Worm (Caenorhabditis elegans) whole organism, L2 larva: ENCODE measurements around the gene bcl-7.

ENCODE experiments used
- C34F6.9 ChIP-seq: fragments of 150-350 bp; optimal IDR thresholded peaks from 2 replicates; lab custom pipeline; 2014; ENCODE audit warnings: missing biosample characterization, missing genetic modification characterization
- F13H6.1 ChIP-seq: sonication (generic microtip); optimal IDR thresholded peaks from 2 replicates; lab custom pipeline; 2016; ENCODE audit warnings: missing genetic modification characterization, missing compliant biosample characterization
- R02D3.7 ChIP-seq: fragments of 150-350 bp; optimal IDR thresholded peaks from 2 replicates; lab custom pipeline; 2014; ENCODE audit warnings: missing biosample characterization, missing genetic modification characterization
- Y55F3AM.14 ChIP-seq: fragments of 200-800 bp; sonication (Bioruptor generic); optimal IDR thresholded peaks from 2 replicates; lab custom pipeline; 2018; ENCODE audit warnings: mild to moderate bottlenecking, missing genetic modification characterization, missing compliant biosample characterization
- ZK546.5 ChIP-seq: sonication (generic microtip); optimal IDR thresholded peaks from 2 replicates; lab custom pipeline; 2017; ENCODE audit warnings: missing biosample characterization, missing genetic modification characterization
- alr-1 ChIP-seq: fragments of 150-350 bp; optimal IDR thresholded peaks from 2 replicates; lab custom pipeline; 2014; ENCODE audit warnings: missing biosample characterization, missing genetic modification characterization
- aly-2 ChIP-seq: fragments of 150-350 bp; optimal IDR thresholded peaks from 2 replicates; lab custom pipeline; 2014; ENCODE audit warnings: missing biosample characterization, missing genetic modification characterization
- ama-1 ChIP-seq: fragments of 150-350 bp; optimal IDR thresholded peaks from 2 replicates; lab custom pipeline; 2018; ENCODE audit warnings: inconsistent platforms
- blmp-1 ChIP-seq: sonication (generic microtip); optimal IDR thresholded peaks from 2 replicates; lab custom pipeline; 2017; ENCODE audit warnings: missing genetic modification characterization, mild to moderate bottlenecking, missing compliant biosample characterization, antibody characterized with exemption, moderate library complexity; ENCODE audit not compliant: insufficient read depth
- ceh-16 ChIP-seq: fragments of 150-350 bp; optimal IDR thresholded peaks from 2 replicates; lab custom pipeline; 2014; ENCODE audit warnings: missing biosample characterization, missing genetic modification characterization
- crh-2 ChIP-seq: sonication (generic microtip); optimal IDR thresholded peaks from 2 replicates; lab custom pipeline; 2017; ENCODE audit warnings: missing biosample characterization, missing genetic modification characterization
- dmd-4 ChIP-seq: sonication (generic microtip); optimal IDR thresholded peaks from 2 replicates; lab custom pipeline; 2017; ENCODE audit warnings: missing biosample characterization, missing genetic modification characterization
- egl-27 ChIP-seq: sonication (generic microtip); optimal IDR thresholded peaks from 3 replicates; lab custom pipeline; 2017; ENCODE audit warnings: missing biosample characterization, missing genetic modification reagents, missing genetic modification characterization
- elt-1 ChIP-seq: fragments of 150-350 bp; optimal IDR thresholded peaks from 2 replicates; lab custom pipeline; 2014; ENCODE audit warnings: missing biosample characterization, missing genetic modification characterization
- elt-3 ChIP-seq: sonication (generic microtip); optimal IDR thresholded peaks from 2 replicates; lab custom pipeline; 2017; ENCODE audit warnings: missing biosample characterization, missing genetic modification characterization
- fos-1 ChIP-seq: fragments of 150-350 bp; optimal IDR thresholded peaks from 2 replicates; lab custom pipeline; 2014; ENCODE audit warnings: missing biosample characterization, missing genetic modification characterization
- gmeb-1 ChIP-seq: fragments of 150-350 bp; optimal IDR thresholded peaks from 2 replicates; lab custom pipeline; 2014; ENCODE audit warnings: missing biosample characterization, missing genetic modification characterization
- lin-11 ChIP-seq: fragments of 150-350 bp; sonication (generic microtip); optimal IDR thresholded peaks from 2 replicates; lab custom pipeline; 2014; ENCODE audit warnings: missing biosample characterization, missing genetic modification characterization, inconsistent platforms, mixed read lengths
- lin-39 ChIP-seq: fragments of 150-350 bp; optimal IDR thresholded peaks from 2 replicates; lab custom pipeline; 2014; ENCODE audit warnings: missing biosample characterization, missing genetic modification reagents, missing genetic modification characterization
- lsy-2 ChIP-seq, 2 experiments: fragments of 150-350 bp in 1 of 2; sonication (generic microtip) in 1 of 2; optimal IDR thresholded peaks; 2 replicates each; lab custom pipeline; 2014 to 2017; ENCODE audit warnings: missing biosample characterization in 2 of 2, missing genetic modification characterization in 2 of 2
- mab-5 ChIP-seq: fragments of 150-350 bp; optimal IDR thresholded peaks from 2 replicates; lab custom pipeline; 2014; ENCODE audit warnings: missing biosample characterization, missing genetic modification characterization
- mbf-1 ChIP-seq: sonication (generic microtip); optimal IDR thresholded peaks from 2 replicates; lab custom pipeline; 2017; ENCODE audit warnings: missing biosample characterization, missing genetic modification characterization
- mdl-1 ChIP-seq, 2 experiments: fragments of 150-350 bp in 1 of 2; sonication (generic microtip) in 1 of 2; optimal IDR thresholded peaks; 2 replicates each; lab custom pipeline; 2017; ENCODE audit warnings: missing biosample characterization in 2 of 2, missing genetic modification characterization in 2 of 2
- nhr-10 ChIP-seq: sonication (generic microtip); optimal IDR thresholded peaks from 2 replicates; lab custom pipeline; 2017; ENCODE audit warnings: missing biosample characterization, missing genetic modification characterization
- nhr-11 ChIP-seq: fragments of 150-350 bp; optimal IDR thresholded peaks from 2 replicates; lab custom pipeline; 2014; ENCODE audit warnings: missing biosample characterization, missing genetic modification characterization
- nhr-12 ChIP-seq: fragments of 150-350 bp; optimal IDR thresholded peaks from 2 replicates; lab custom pipeline; 2014; ENCODE audit warnings: missing biosample characterization, missing genetic modification characterization
- nhr-129 ChIP-seq: fragments of 150-350 bp; optimal IDR thresholded peaks from 2 replicates; lab custom pipeline; 2014; ENCODE audit warnings: missing biosample characterization, missing genetic modification characterization
- nhr-21 ChIP-seq: fragments of 150-350 bp; optimal IDR thresholded peaks from 2 replicates; lab custom pipeline; 2014; ENCODE audit warnings: missing biosample characterization, missing genetic modification characterization
- nhr-23 ChIP-seq: fragments of 150-350 bp; optimal IDR thresholded peaks from 2 replicates; lab custom pipeline; 2014; ENCODE audit warnings: missing biosample characterization, missing genetic modification reagents, missing genetic modification characterization
- nhr-237 ChIP-seq: fragments of 150-350 bp; optimal IDR thresholded peaks from 2 replicates; lab custom pipeline; 2014; ENCODE audit warnings: missing biosample characterization, missing genetic modification characterization
- nhr-25 ChIP-seq: fragments of 150-350 bp; sonication (generic microtip); optimal IDR thresholded peaks from 3 replicates; lab custom pipeline; 2014; ENCODE audit warnings: missing biosample characterization, missing genetic modification characterization
- nhr-6 ChIP-seq: fragments of 150-350 bp; optimal IDR thresholded peaks from 2 replicates; lab custom pipeline; 2014; ENCODE audit warnings: missing biosample characterization, missing genetic modification characterization
- nhr-77 ChIP-seq: fragments of 150-350 bp; optimal IDR thresholded peaks from 2 replicates; lab custom pipeline; 2014; ENCODE audit warnings: missing biosample characterization, missing genetic modification characterization
- peb-1 ChIP-seq: fragments of 150-350 bp; optimal IDR thresholded peaks from 2 replicates; lab custom pipeline; 2014; ENCODE audit warnings: missing biosample characterization, missing genetic modification characterization
- sem-4 ChIP-seq: fragments of 150-350 bp; optimal IDR thresholded peaks from 2 replicates; lab custom pipeline; 2014; ENCODE audit warnings: missing biosample characterization, missing genetic modification reagents, missing genetic modification characterization
- skn-1 ChIP-seq: sonication (generic microtip); optimal IDR thresholded peaks from 2 replicates; lab custom pipeline; 2017; ENCODE audit warnings: missing biosample characterization, missing genetic modification characterization
- sma-3 ChIP-seq: sonication (generic microtip); optimal IDR thresholded peaks from 2 replicates; lab custom pipeline; 2016; ENCODE audit warnings: missing genetic modification reagents, missing genetic modification characterization, missing compliant biosample characterization
- sma-9 ChIP-seq, 2 experiments: fragments of 150-350 bp in 1 of 2; sonication (generic microtip) in 1 of 2; optimal IDR thresholded peaks; 2 replicates each; lab custom pipeline; 2014 to 2016; ENCODE audit warnings: missing genetic modification characterization in 2 of 2, mild to moderate bottlenecking in 1 of 2, missing biosample characterization in 1 of 2, missing compliant biosample characterization in 1 of 2, missing genetic modification reagents in 1 of 2, moderate library complexity in 1 of 2
- unc-39 ChIP-seq: fragments of 150-350 bp; optimal IDR thresholded peaks from 2 replicates; lab custom pipeline; 2014; ENCODE audit warnings: missing biosample characterization, missing genetic modification characterization
- unc-55 ChIP-seq: fragments of 150-350 bp; sonication (generic microtip); optimal IDR thresholded peaks from 3 replicates; lab custom pipeline; 2014; ENCODE audit warnings: missing biosample characterization, missing genetic modification reagents, missing genetic modification characterization
- unc-62 ChIP-seq: fragments of 150-350 bp; optimal IDR thresholded peaks from 2 replicates; lab custom pipeline; 2014; ENCODE audit warnings: missing biosample characterization, missing genetic modification reagents, missing genetic modification characterization
- zag-1 ChIP-seq: fragments of 150-350 bp; optimal IDR thresholded peaks from 2 replicates; lab custom pipeline; 2014; ENCODE audit warnings: missing biosample characterization, missing genetic modification characterization
- ztf-1 ChIP-seq: fragments of 200-800 bp; sonication (Bioruptor generic); conservative IDR thresholded peaks from 2 replicates; pipeline ENCODE4 v1.3.6; 2022; ENCODE audit warnings: missing genetic modification characterization, missing compliant biosample characterization
- ztf-11 ChIP-seq: sonication (generic microtip); optimal IDR thresholded peaks from 2 replicates; lab custom pipeline; 2017; ENCODE audit warnings: missing biosample characterization, missing genetic modification characterization

Gene bcl-7

ce11 chrIII:5876867-5877641 is 48.8 kb upstream of the bcl-7 start:
- TF ChIP-seq skn-1 (tag; lab: Kevin White, UChicago) (no peak), ZK546.5 (tag; lab: Kevin White, UChicago) (no peak), fos-1 (no peak), zag-1 (tag; lab: Kevin White, UChicago) (no peak), nhr-77 (no peak), crh-2 (tag; lab: Kevin White, UChicago) (peak; percentile 42), R02D3.7 (no peak), peb-1 (tag; lab: Kevin White, UChicago) (no peak), alr-1 (tag; lab: Kevin White, UChicago) (no peak), ama-1 (no peak), sma-9 (GFP tag; optimal IDR thresholded peaks at IDR 0.05; lab: Kevin White, UChicago) (no peak), sma-9 (tag; optimal IDR thresholded peaks at IDR 0.05; lab: Kevin White, UChicago) (no peak), mdl-1 (tag; optimal IDR thresholded peaks at IDR 0.05; lab: Kevin White, UChicago) (peak in 1 of 2 experiments; percentile 5), egl-27 (tag; lab: Kevin White, UChicago) (no peak), ceh-16 (tag; lab: Kevin White, UChicago) (no peak), Y55F3AM.14 (GFP tag; lab: Kevin White, UChicago) (no peak), elt-1 (tag; lab: Kevin White, UChicago) (no peak), unc-55 (GFP tag; lab: Kevin White, UChicago) (no peak), nhr-23 (no peak), elt-3 (tag; lab: Kevin White, UChicago) (no peak), mbf-1 (tag; lab: Kevin White, UChicago) (no peak), unc-62 (GFP tag; lab: Kevin White, UChicago) (no peak), aly-2 (tag; lab: Kevin White, UChicago) (no peak), nhr-11 (no peak), lsy-2 (tag; optimal IDR thresholded peaks at IDR 0.05; lab: Kevin White, UChicago) (peak in 1 of 2 experiments; percentile 21), nhr-21 (tag; lab: Kevin White, UChicago) (peak; percentile 52), ztf-1 (no peak), nhr-129 (tag; lab: Kevin White, UChicago) (no peak), lin-39 (tag; lab: Kevin White, UChicago) (no peak), lin-11 (tag; lab: Kevin White, UChicago) (no peak), sem-4 (tag; lab: Kevin White, UChicago) (no peak), ztf-11 (tag; lab: Kevin White, UChicago) (no peak), nhr-10 (tag; lab: Kevin White, UChicago) (no peak), nhr-12 (tag; lab: Kevin White, UChicago) (no peak), sma-3 (GFP tag; lab: Kevin White, UChicago) (peak; percentile 35), gmeb-1 (tag; lab: Kevin White, UChicago) (peak; percentile 21), nhr-237 (tag; lab: Kevin White, UChicago) (no peak), mab-5 (tag; lab: Kevin White, UChicago) (no peak), nhr-25 (tag; lab: Kevin White, UChicago) (no peak), C34F6.9 (no peak), unc-39 (tag; lab: Kevin White, UChicago) (no peak)

ce11 chrIII:5878215-5878614 is 47.7 kb upstream of the bcl-7 start, which contains the start of the genes mig-21 and F01F1.2:
Gene mig-21, minus strand, starts transcription at chrIII:5878380.
Gene F01F1.2, plus strand, starts transcription at chrIII:5878554.
- TF ChIP-seq ztf-11 (tag; lab: Kevin White, UChicago) (no peak), dmd-4 (tag; lab: Kevin White, UChicago) (no peak), nhr-6 (tag; lab: Kevin White, UChicago) (no peak), ceh-16 (tag; lab: Kevin White, UChicago) (no peak), blmp-1 (tag; lab: Kevin White, UChicago) (peak; percentile 52), unc-55 (GFP tag; lab: Kevin White, UChicago) (peak; percentile 15), ama-1 (no peak), lin-39 (tag; lab: Kevin White, UChicago) (no peak), crh-2 (tag; lab: Kevin White, UChicago) (no peak), nhr-129 (tag; lab: Kevin White, UChicago) (no peak), F13H6.1 (tag; lab: Kevin White, UChicago) (no peak), nhr-237 (tag; lab: Kevin White, UChicago) (no peak), ZK546.5 (tag; lab: Kevin White, UChicago) (no peak), sem-4 (tag; lab: Kevin White, UChicago) (no peak), nhr-25 (tag; lab: Kevin White, UChicago) (peak; percentile 8), peb-1 (tag; lab: Kevin White, UChicago) (no peak), lsy-2 (tag; optimal IDR thresholded peaks at IDR 0.05; lab: Kevin White, UChicago) (peak in 1 of 2 experiments; percentile 76), C34F6.9 (peak; percentile 18), gmeb-1 (tag; lab: Kevin White, UChicago) (no peak)
